Fruit fly (Drosophila melanogaster) whole organism, adult: ENCODE results near the gene Stt3A.

Experiments
- CG11617 ChIP-seq: fragments of 200-800 bp; sonication (Bioruptor generic); optimal IDR thresholded peaks from 2 replicates; lab custom pipeline; 2017; ENCODE audit warnings: mild to moderate bottlenecking, missing biosample characterization, missing genetic modification reagents, missing genetic modification characterization
- CG12768 ChIP-seq: fragments of 200-800 bp; sonication (Bioruptor generic); optimal IDR thresholded peaks from 2 replicates; lab custom pipeline; 2017; ENCODE audit warnings: missing biosample characterization, missing genetic modification characterization, mild to moderate bottlenecking, moderate library complexity, missing genetic modification reagents
- CG14711 ChIP-seq: fragments of 200-800 bp; sonication (Bioruptor generic); optimal IDR thresholded peaks from 2 replicates; lab custom pipeline; 2018; ENCODE audit warnings: missing biosample characterization, mild to moderate bottlenecking, missing genetic modification characterization, moderate library complexity
- CG1620 ChIP-seq: fragments of 200-800 bp; sonication (Bioruptor generic); optimal IDR thresholded peaks from 2 replicates; lab custom pipeline; 2016; ENCODE audit warnings: missing biosample characterization, missing genetic modification characterization
- CG33017 ChIP-seq: fragments of 200-800 bp; sonication (Bioruptor generic); optimal IDR thresholded peaks from 2 replicates; lab custom pipeline; 2018; ENCODE audit warnings: missing biosample characterization, mild to moderate bottlenecking, missing genetic modification characterization, moderate library complexity
- CG5204 ChIP-seq: fragments of 200-800 bp; sonication (Bioruptor generic); optimal IDR thresholded peaks from 2 replicates; lab custom pipeline; 2016; ENCODE audit warnings: missing biosample characterization, missing genetic modification characterization
- CG7045 ChIP-seq: fragments of 200-800 bp; sonication (Bioruptor generic); optimal IDR thresholded peaks from 2 replicates; lab custom pipeline; 2017; ENCODE audit warnings: missing biosample characterization, mild to moderate bottlenecking, missing genetic modification characterization
- CG7101 ChIP-seq: fragments of 200-800 bp; sonication (Bioruptor generic); optimal IDR thresholded peaks from 2 replicates; lab custom pipeline; 2018; ENCODE audit warnings: missing biosample characterization, mild to moderate bottlenecking, missing genetic modification characterization, moderate library complexity
- Clk ChIP-seq: fragments of 200-800 bp; sonication (Bioruptor generic); optimal IDR thresholded peaks from 2 replicates; lab custom pipeline; 2017; ENCODE audit warnings: missing biosample characterization, missing genetic modification characterization
- Crg-1 ChIP-seq: fragments of 200-800 bp; sonication (Bioruptor generic); optimal IDR thresholded peaks from 2 replicates; lab custom pipeline; 2016; ENCODE audit warnings: missing biosample characterization, missing genetic modification characterization
- Hr96 ChIP-seq: fragments of 200-800 bp; sonication (Bioruptor generic); optimal IDR thresholded peaks from 2 replicates; lab custom pipeline; 2016; ENCODE audit warnings: missing biosample characterization, missing genetic modification characterization
- Mnt ChIP-seq: fragments of 200-800 bp; sonication (Bioruptor generic); optimal IDR thresholded peaks from 2 replicates; lab custom pipeline; 2016; ENCODE audit warnings: missing biosample characterization, mild to moderate bottlenecking, missing genetic modification characterization
- bab1 ChIP-seq: fragments of 200-800 bp; sonication (Bioruptor generic); optimal IDR thresholded peaks from 3 replicates; lab custom pipeline; 2019; ENCODE audit warnings: missing biosample characterization, mild to moderate bottlenecking, missing genetic modification characterization, moderate library complexity
- cic ChIP-seq: fragments of 200-800 bp; sonication (Bioruptor generic); optimal IDR thresholded peaks from 2 replicates; lab custom pipeline; 2017; ENCODE audit warnings: missing biosample characterization, mild to moderate bottlenecking, missing genetic modification characterization, moderate library complexity
- cnc ChIP-seq, 2 experiments: fragments of >200 bp; optimal IDR thresholded peaks; 2 replicates each; lab custom pipeline; 2017
- kay ChIP-seq: fragments of 200-800 bp; sonication (Bioruptor generic); peaks from one replicate; lab custom pipeline; 2016; ENCODE audit warnings: missing biosample characterization, missing genetic modification characterization, borderline replicate concordance
- ovo ChIP-seq: fragments of 200-800 bp; sonication (Bioruptor generic); optimal IDR thresholded peaks from 2 replicates; lab custom pipeline; 2016; ENCODE audit warnings: missing biosample characterization, missing genetic modification characterization
- pad ChIP-seq: fragments of 200-800 bp; sonication (Bioruptor generic); optimal IDR thresholded peaks from 3 replicates; lab custom pipeline; 2017; ENCODE audit warnings: missing biosample characterization, missing genetic modification characterization, mild to moderate bottlenecking, moderate library complexity, missing genetic modification reagents
- tj ChIP-seq: fragments of 200-800 bp; sonication (Bioruptor generic); optimal IDR thresholded peaks from 3 replicates; lab custom pipeline; 2017; ENCODE audit warnings: missing biosample characterization, mild to moderate bottlenecking, missing genetic modification characterization, moderate library complexity
- toe ChIP-seq: fragments of 200-800 bp; sonication (Bioruptor generic); optimal IDR thresholded peaks from 2 replicates; lab custom pipeline; 2016; ENCODE audit warnings: missing biosample characterization, missing genetic modification characterization

Stt3A gene

dm6 chrX:21041825-21042224, 11.9 kb downstream of the Stt3A start, which contains the start of gene Mgstl:
Gene Mgstl (plus strand): TSS chrX:21042125.
- TF ChIP-seq kay (GFP tag; lab: Kevin White, UChicago) (peak; percentile 87), CG33017 (tag; lab: Kevin White, UChicago) (no peak), CG7101 (tag; lab: Kevin White, UChicago) (no peak), Crg-1 (no peak), CG5204 (GFP tag; lab: Kevin White, UChicago) (peak; percentile 34)

dm6 chrX:21040505-21040904, 13.2 kb downstream of the Stt3A start, which contains the start of gene CG15449:
Gene CG15449 (minus strand): TSS chrX:21040605.
- no peak for TF ChIP-seq cnc (optimal IDR thresholded peaks at IDR 0.05; lab: Kevin White, UChicago)
- TF ChIP-seq CG1620 (GFP tag; lab: Kevin White, UChicago): no peak
- no peak for TF ChIP-seq Crg-1
- no peak for TF ChIP-seq kay (GFP tag; lab: Kevin White, UChicago)
- TF ChIP-seq Mnt (GFP tag; lab: Kevin White, UChicago): no peak
- TF ChIP-seq CG11617 (GFP tag; lab: Kevin White, UChicago): no peak
- TF ChIP-seq CG5204 (GFP tag; lab: Kevin White, UChicago): no peak
- TF ChIP-seq CG12768 (GFP tag; lab: Kevin White, UChicago): no peak
- TF ChIP-seq CG33017 (tag; lab: Kevin White, UChicago): no peak
- no peak for TF ChIP-seq toe
- TF ChIP-seq ovo: no peak
- no peak for TF ChIP-seq pad (GFP tag; lab: Kevin White, UChicago)
- TF ChIP-seq Hr96 (GFP tag; lab: Kevin White, UChicago): no peak

dm6 chrX:21035938-21036324, 17.8 kb downstream of the Stt3A start:
- TF ChIP-seq tj (peak; percentile 33), CG33017 (tag; lab: Kevin White, UChicago) (no peak), CG7101 (tag; lab: Kevin White, UChicago) (no peak), Clk (no peak), Hr96 (GFP tag; lab: Kevin White, UChicago) (no peak), cic (no peak)

- peak; percentile 71 for TF ChIP-seq tj
- no peak for TF ChIP-seq kay (GFP tag; lab: Kevin White, UChicago)
- TF ChIP-seq cic: no peak
- peak; percentile 39 for TF ChIP-seq toe
- no peak for TF ChIP-seq CG11617 (GFP tag; lab: Kevin White, UChicago)
- TF ChIP-seq CG7101 (tag; lab: Kevin White, UChicago): peak; percentile 34
- TF ChIP-seq CG1620 (GFP tag; lab: Kevin White, UChicago): peak; percentile 65
- no peak for TF ChIP-seq CG5204 (GFP tag; lab: Kevin White, UChicago)
- TF ChIP-seq Crg-1: no peak
- peak; percentile 43 for TF ChIP-seq Mnt (GFP tag; lab: Kevin White, UChicago)
Measured at dm6 chrX:21035208-21035937, 18.4 kb downstream of the Stt3A start, which contains the start of gene Ntf-2. Gene Ntf-2 (plus strand): TSS chrX:21035469.

- TF ChIP-seq toe (no peak), CG12768 (GFP tag; lab: Kevin White, UChicago) (no peak), tj (no peak), cnc (optimal IDR thresholded peaks at IDR 0.05; lab: Kevin White, UChicago) (no peak), pad (GFP tag; lab: Kevin White, UChicago) (no peak), CG14711 (tag; lab: Kevin White, UChicago) (no peak), Crg-1 (no peak), cic (no peak), CG7101 (tag; lab: Kevin White, UChicago) (no peak), Hr96 (GFP tag; lab: Kevin White, UChicago) (no peak), CG11617 (GFP tag; lab: Kevin White, UChicago) (no peak), CG1620 (GFP tag; lab: Kevin White, UChicago) (no peak), kay (GFP tag; lab: Kevin White, UChicago) (no peak), bab1 (no peak), CG7045 (GFP tag; lab: Kevin White, UChicago) (no peak), CG5204 (GFP tag; lab: Kevin White, UChicago) (no peak)
Measured at dm6 chrX:21034638-21035037, 19.1 kb downstream of the Stt3A start.

- TF ChIP-seq Mnt (GFP tag; lab: Kevin White, UChicago) (peak; percentile 7), bab1 (peak; percentile 16), cnc (optimal IDR thresholded peaks at IDR 0.05; lab: Kevin White, UChicago) (no peak), CG7101 (tag; lab: Kevin White, UChicago) (peak; percentile 17)
Measured at dm6 chrX:21031819-21032261, 21.9 kb downstream of the Stt3A start, which contains the start of gene CG1529. Gene CG1529 (minus strand): TSS chrX:21031950.

dm6 chrX:21027929-21028575, 25.7 kb downstream of the Stt3A start, which contains the start of gene CG1532:
Gene CG1532 (minus strand): TSS chrX:21028361.
- TF ChIP-seq kay (GFP tag; lab: Kevin White, UChicago) (peak; percentile 77), Mnt (GFP tag; lab: Kevin White, UChicago) (peak; percentile 57), CG14711 (tag; lab: Kevin White, UChicago) (peak; percentile 2), toe (no peak), CG1620 (GFP tag; lab: Kevin White, UChicago) (peak; percentile 17), CG7101 (tag; lab: Kevin White, UChicago) (peak; percentile 13), CG5204 (GFP tag; lab: Kevin White, UChicago) (peak; percentile 9), bab1 (peak; percentile 49), Hr96 (GFP tag; lab: Kevin White, UChicago) (peak; percentile 50), Crg-1 (no peak), ovo (peak; percentile 3)
